Worm (Caenorhabditis elegans) whole organism, early embryonic: ENCODE results near the gene srx-47.

ENCODE experiments used
- B0310.2 ChIP-seq: sonication (generic microtip); optimal IDR thresholded peaks from 2 replicates; lab custom pipeline; 2016; ENCODE audit warnings: mild to moderate bottlenecking, missing genetic modification characterization, missing compliant biosample characterization
- aly-1 ChIP-seq: sonication (generic microtip); optimal IDR thresholded peaks from 2 replicates; lab custom pipeline; 2016; ENCODE audit warnings: missing genetic modification characterization, missing compliant biosample characterization
- ama-1 ChIP-seq: fragments of 150-350 bp; optimal IDR thresholded peaks from 2 replicates; lab custom pipeline; 2014
- ceh-13 ChIP-seq: fragments of 200-800 bp; sonication (Bioruptor generic); optimal IDR thresholded peaks from 2 replicates; lab custom pipeline; 2018; ENCODE audit warnings: mild to moderate bottlenecking, missing genetic modification characterization, missing compliant biosample characterization
- flt-1 ChIP-seq: fragments of 200-800 bp; sonication (Bioruptor generic); IDR thresholded peaks from 2 replicates; pipeline ENCODE4 v1.3.6; 2022; ENCODE audit warnings: missing genetic modification characterization, missing compliant biosample characterization
- hmbx-1 ChIP-seq: sonication (generic microtip); optimal IDR thresholded peaks from 2 replicates; lab custom pipeline; 2016; ENCODE audit warnings: mild to moderate bottlenecking, missing genetic modification characterization, missing compliant biosample characterization
- hnd-1 ChIP-seq: sonication (generic microtip); optimal IDR thresholded peaks from 2 replicates; lab custom pipeline; 2016; ENCODE audit warnings: missing genetic modification characterization, missing compliant biosample characterization
- scrt-1 ChIP-seq: fragments of 200-800 bp; sonication (Bioruptor generic); IDR thresholded peaks from 2 replicates; pipeline ENCODE4 v1.3.6; 2022; ENCODE audit warnings: missing genetic modification characterization, missing compliant biosample characterization
- tra-4 ChIP-seq: sonication (generic microtip); optimal IDR thresholded peaks from 2 replicates; lab custom pipeline; 2017; ENCODE audit warnings: missing genetic modification characterization, missing compliant biosample characterization

- TF ChIP-seq aly-1 (no peak), ama-1 (no peak), flt-1 (GFP tag; lab: Robert Waterston, UW) (no peak), ceh-13 (GFP tag; lab: Kevin White, UChicago) (no peak), hnd-1 (tag; lab: Kevin White, UChicago) (no peak), hmbx-1 (tag; lab: Kevin White, UChicago) (no peak), scrt-1 (no peak), B0310.2 (no peak), tra-4 (tag; lab: Kevin White, UChicago) (no peak)
These were observed 21.1 kb upstream of the srx-47 start, which contains the start of gene K07B1.4 for ce11 chrV:9328670-9329069.
